Worm (Caenorhabditis elegans): ENCODE results near the gene gln-2.

ce11 chrIII:9907574-9907973, 37.0 kb downstream of the gln-2 start:
- TF ChIP-seq atf-7 (tag; optimal IDR thresholded peaks at IDR 0.05) = no peak
- TF ChIP-seq nfya-1 (tag; optimal IDR thresholded peaks at IDR 0.05; ENCODE audit: borderline replicate concordance, insufficient read depth) = no peak
- TF ChIP-seq T07F8.4 (tag; optimal IDR thresholded peaks at IDR 0.05) = no peak
- no peak for TF ChIP-seq unc-130 (GFP tag; optimal IDR thresholded peaks at IDR 0.05)
- TF ChIP-seq cebp-1 (GFP tag; IDR thresholded peaks at IDR 0.05) = no peak
- TF ChIP-seq cebp-1 (tag; optimal IDR thresholded peaks at IDR 0.05) = no peak
- TF ChIP-seq F39B2.1 (GFP tag; IDR thresholded peaks at IDR 0.05) = no peak
- no peak for TF ChIP-seq let-607 (tag; optimal IDR thresholded peaks at IDR 0.05)
- no peak for TF ChIP-seq Y53G8AR.9 (GFP tag; conservative IDR thresholded peaks at IDR 0.05)
- TF ChIP-seq him-1 (tag; optimal IDR thresholded peaks at IDR 0.05) = no peak
- no peak for TF ChIP-seq F52B5.7 (tag; optimal IDR thresholded peaks at IDR 0.05)
- TF ChIP-seq hmg-20 (GFP tag; IDR thresholded peaks at IDR 0.05) = no peak
